Worm (Caenorhabditis elegans) whole organism, young adult: ENCODE data around the gene C18B10.6.

Source experiments
- F57C9.4 ChIP-seq: sonication (generic microtip); optimal IDR thresholded peaks from 2 replicates; lab custom pipeline; 2017; ENCODE audit warnings: mild to moderate bottlenecking, missing genetic modification characterization, missing compliant biosample characterization
- Y67H2A.10 ChIP-seq: fragments of 200-800 bp; sonication (Bioruptor generic); conservative IDR thresholded peaks from 2 replicates; pipeline ENCODE4 v1.3.6; 2022; ENCODE audit warnings: missing genetic modification reagents, missing genetic modification characterization, missing compliant biosample characterization
- ceh-58 ChIP-seq: fragments of 200-800 bp; sonication (Bioruptor generic); IDR thresholded peaks from 2 replicates; pipeline ENCODE4 v1.3.6; 2022; ENCODE audit warnings: missing genetic modification characterization, missing compliant biosample characterization
- egl-44 ChIP-seq: fragments of 200-800 bp; sonication (Bioruptor generic); IDR thresholded peaks from 2 replicates; pipeline ENCODE4 v1.3.6; 2022; ENCODE audit warnings: missing genetic modification reagents, missing genetic modification characterization, missing compliant biosample characterization
- hlh-26 ChIP-seq: fragments of 200-800 bp; sonication (Bioruptor generic); conservative IDR thresholded peaks from 2 replicates; pipeline ENCODE4 v1.3.6; 2022; ENCODE audit warnings: missing genetic modification reagents, missing genetic modification characterization, missing compliant biosample characterization
- hsf-1 ChIP-seq: fragments of 200-800 bp; sonication (Bioruptor generic); IDR thresholded peaks from 2 replicates; pipeline ENCODE4 v1.3.6; 2022; ENCODE audit warnings: missing genetic modification reagents, missing genetic modification characterization, missing compliant biosample characterization

DNA sequence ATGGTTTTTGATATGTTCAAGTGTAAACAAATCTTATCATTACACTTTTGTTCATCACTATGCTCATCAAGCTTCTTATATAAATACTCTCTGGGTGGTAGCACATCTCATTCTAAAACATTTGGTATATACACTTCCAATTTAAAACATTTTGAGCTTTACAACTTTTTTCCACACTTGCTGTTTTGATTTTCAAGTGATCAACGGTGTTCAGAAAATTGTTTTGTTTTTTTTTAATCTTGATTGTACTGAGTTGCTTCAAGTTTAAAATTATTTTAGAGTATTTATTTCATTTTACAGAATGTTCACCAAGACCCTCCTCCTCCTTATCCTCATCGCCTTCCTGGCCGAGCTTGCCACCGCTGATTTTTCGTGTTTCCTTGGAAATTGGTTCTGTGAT lies 48.0 kb upstream of the C18B10.6 start, which contains the start of gene C54F6.5:
- TF ChIP-seq hsf-1 (GFP tag; lab: Robert Waterston, UW) (no peak), hlh-26 (GFP tag; lab: Robert Waterston, UW) (no peak), ceh-58 (no peak), Y67H2A.10 (GFP tag; lab: Robert Waterston, UW) (no peak), egl-44 (GFP tag; lab: Robert Waterston, UW) (no peak), F57C9.4 (no peak)
